Fruit fly (Drosophila melanogaster) whole organism, embryonic: ENCODE data around the gene gammaCOP.
A peak's percentile ranks its signal among the peaks of the same experiment; 100 is the strongest.

ENCODE experiments used
- Adf1 ChIP-seq: fragments of 200-800 bp; sonication (Bioruptor generic); IDR thresholded peaks from 2 replicates; pipeline ENCODE4 v1.3.6; 2022; ENCODE audit warnings: missing biosample characterization, missing genetic modification characterization
- Asciz ChIP-seq: fragments of 200-800 bp; sonication (Bioruptor generic); optimal IDR thresholded peaks from 2 replicates; lab custom pipeline; 2017; ENCODE audit warnings: missing biosample characterization, mild to moderate bottlenecking, missing genetic modification characterization, missing genetic modification reagents
- Atf3 ChIP-seq: fragments of 200-800 bp; sonication (Bioruptor generic); optimal IDR thresholded peaks from 3 replicates; lab custom pipeline; 2016; ENCODE audit warnings: missing biosample characterization, missing genetic modification characterization
- CG11093 ChIP-seq: fragments of 200-800 bp; sonication (Bioruptor generic); IDR thresholded peaks from 3 replicates; pipeline ENCODE4 v1.3.6; 2022; ENCODE audit warnings: missing biosample characterization, missing genetic modification characterization
- CG12942 ChIP-seq: fragments of 200-800 bp; sonication (Bioruptor generic); optimal IDR thresholded peaks from 3 replicates; lab custom pipeline; 2016; ENCODE audit warnings: missing biosample characterization, missing genetic modification characterization
- CG13775 ChIP-seq: fragments of 200-800 bp; sonication (Bioruptor generic); optimal IDR thresholded peaks from 3 replicates; lab custom pipeline; 2017; ENCODE audit warnings: missing biosample characterization, mild to moderate bottlenecking, missing genetic modification characterization
- CG14710 ChIP-seq: fragments of 200-800 bp; sonication (Bioruptor generic); optimal IDR thresholded peaks from 3 replicates; lab custom pipeline; 2019; ENCODE audit warnings: missing biosample characterization, mild to moderate bottlenecking, missing genetic modification characterization, moderate library complexity
- CG15514 ChIP-seq: fragments of 200-800 bp; sonication (Bioruptor generic); optimal IDR thresholded peaks from 3 replicates; lab custom pipeline; 2017; ENCODE audit warnings: missing biosample characterization, missing genetic modification characterization, mild to moderate bottlenecking, moderate library complexity, missing genetic modification reagents
- CG16779 ChIP-seq: fragments of 200-800 bp; sonication (Bioruptor generic); IDR thresholded peaks from 2 replicates; pipeline ENCODE4 v1.3.6; 2022; ENCODE audit warnings: missing biosample characterization, missing genetic modification characterization
- CG17612 ChIP-seq: fragments of 200-800 bp; sonication (Bioruptor generic); IDR thresholded peaks from 2 replicates; pipeline ENCODE4 v1.3.6; 2022; ENCODE audit warnings: missing biosample characterization, missing genetic modification characterization
- CG18011 ChIP-seq: fragments of 200-800 bp; sonication (Bioruptor generic); optimal IDR thresholded peaks from 2 replicates; lab custom pipeline; 2017; ENCODE audit warnings: missing biosample characterization, missing genetic modification characterization, mild to moderate bottlenecking, moderate library complexity, missing genotype
- CG30403 ChIP-seq: fragments of 200-800 bp; sonication (Bioruptor generic); optimal IDR thresholded peaks from 3 replicates; lab custom pipeline; 2016; ENCODE audit warnings: missing biosample characterization, missing genetic modification characterization
- CG3065 ChIP-seq: fragments of 200-800 bp; sonication (Bioruptor generic); optimal IDR thresholded peaks from 2 replicates; lab custom pipeline; 2016; ENCODE audit warnings: missing biosample characterization, missing genetic modification characterization
- CG3163 ChIP-seq: fragments of 200-800 bp; sonication (Bioruptor generic); optimal IDR thresholded peaks from 3 replicates; lab custom pipeline; 2016; ENCODE audit warnings: missing biosample characterization, missing genetic modification characterization
- CG32532 ChIP-seq: fragments of 200-800 bp; sonication (Bioruptor generic); IDR thresholded peaks from 2 replicates; pipeline ENCODE4 v1.3.6; 2022; ENCODE audit warnings: missing biosample characterization, missing genetic modification characterization
- CG3281 ChIP-seq: fragments of 200-800 bp; sonication (Bioruptor generic); optimal IDR thresholded peaks from 3 replicates; lab custom pipeline; 2017; ENCODE audit warnings: missing biosample characterization, mild to moderate bottlenecking, missing genetic modification characterization
- CG4424 ChIP-seq: fragments of 200-800 bp; sonication (Bioruptor generic); optimal IDR thresholded peaks from 3 replicates; lab custom pipeline; 2016; ENCODE audit warnings: missing biosample characterization, missing genetic modification characterization
- CG6272 ChIP-seq: fragments of 200-800 bp; sonication (Bioruptor generic); IDR thresholded peaks from 2 replicates; pipeline ENCODE4 v1.3.6; 2022; ENCODE audit warnings: missing biosample characterization, missing genetic modification characterization
- CG6683 ChIP-seq: fragments of 200-800 bp; sonication (Bioruptor generic); optimal IDR thresholded peaks from 2 replicates; lab custom pipeline; 2017; ENCODE audit warnings: missing biosample characterization, mild to moderate bottlenecking, missing genetic modification characterization, missing genetic modification reagents
- CG7372 ChIP-seq: fragments of 200-800 bp; sonication (Bioruptor generic); IDR thresholded peaks from 2 replicates; pipeline ENCODE4 v1.3.6; 2022; ENCODE audit warnings: missing biosample characterization, missing genetic modification characterization
- CG8924 ChIP-seq: fragments of 200-800 bp; optimal IDR thresholded peaks from 3 replicates; lab custom pipeline; 2019; ENCODE audit warnings: missing biosample characterization, mild to moderate bottlenecking, missing genetic modification characterization, moderate library complexity
- CG9609 ChIP-seq: fragments of 200-800 bp; sonication (Bioruptor generic); optimal IDR thresholded peaks from 3 replicates; lab custom pipeline; 2016; ENCODE audit warnings: missing biosample characterization, missing genetic modification characterization
- CHES-1-like ChIP-seq: fragments of 200-800 bp; sonication (Bioruptor generic); optimal IDR thresholded peaks from 2 replicates; lab custom pipeline; 2016; ENCODE audit warnings: missing biosample characterization, missing genetic modification characterization
- CTCF ChIP-seq: fragments of 200-800 bp; sonication (Bioruptor generic); optimal IDR thresholded peaks from 2 replicates; lab custom pipeline; 2017; ENCODE audit warnings: missing biosample characterization, mild to moderate bottlenecking, missing genetic modification characterization, moderate library complexity
- D19A ChIP-seq: fragments of 200-800 bp; optimal IDR thresholded peaks from 3 replicates; lab custom pipeline; 2019; ENCODE audit warnings: missing biosample characterization, mild to moderate bottlenecking, missing genetic modification characterization, moderate library complexity
- E2f1 ChIP-seq: fragments of 200-800 bp; sonication (Bioruptor generic); IDR thresholded peaks from 2 replicates; pipeline ENCODE4 v1.3.6; 2022; ENCODE audit warnings: missing biosample characterization, missing genetic modification characterization
- H2.0 ChIP-seq: fragments of 200-800 bp; sonication (Bioruptor generic); IDR thresholded peaks from 2 replicates; pipeline ENCODE4 v1.3.6; 2022; ENCODE audit warnings: missing biosample characterization, missing genetic modification characterization
- HLHmδ ChIP-seq: fragments of 200-800 bp; sonication (Bioruptor generic); optimal IDR thresholded peaks from 2 replicates; lab custom pipeline; 2018; ENCODE audit warnings: missing biosample characterization, mild to moderate bottlenecking, missing genetic modification characterization, moderate library complexity
- Hand ChIP-seq: fragments of 200-800 bp; sonication (Bioruptor generic); optimal IDR thresholded peaks from 2 replicates; lab custom pipeline; 2017; ENCODE audit warnings: mild to moderate bottlenecking, missing biosample characterization, missing genetic modification reagents, missing genetic modification characterization
- Hmx ChIP-seq: fragments of 200-800 bp; sonication (Bioruptor generic); optimal IDR thresholded peaks from 2 replicates; lab custom pipeline; 2016; ENCODE audit warnings: missing biosample characterization, missing genetic modification characterization
- Mad ChIP-seq: fragments of 200-800 bp; sonication (Bioruptor generic); optimal IDR thresholded peaks from 2 replicates; lab custom pipeline; 2016; ENCODE audit warnings: missing biosample characterization, missing genetic modification characterization
- Mes4 ChIP-seq: fragments of 200-800 bp; sonication (Bioruptor generic); optimal IDR thresholded peaks from 2 replicates; lab custom pipeline; 2016; ENCODE audit warnings: missing biosample characterization, missing genetic modification characterization
- Nf-YC ChIP-seq: fragments of 200-800 bp; optimal IDR thresholded peaks from 3 replicates; lab custom pipeline; 2019; ENCODE audit warnings: missing biosample characterization, mild to moderate bottlenecking, missing genetic modification characterization, moderate library complexity
- NfI ChIP-seq: fragments of 200-800 bp; sonication (Bioruptor generic); optimal IDR thresholded peaks from 3 replicates; lab custom pipeline; 2018; ENCODE audit warnings: missing biosample characterization, mild to moderate bottlenecking, missing genetic modification characterization, moderate library complexity
- Oaz ChIP-seq: fragments of 200-800 bp; sonication (Bioruptor generic); IDR thresholded peaks from 2 replicates; pipeline ENCODE4 v1.3.6; 2022; ENCODE audit warnings: missing biosample characterization, missing genetic modification characterization
- Opbp ChIP-seq: fragments of 200-800 bp; sonication (Bioruptor generic); IDR thresholded peaks from 3 replicates; pipeline ENCODE4 v1.3.6; 2022; ENCODE audit warnings: missing biosample characterization, missing genetic modification characterization; ENCODE audit not compliant: partially characterized antibody
- Optix ChIP-seq: fragments of 200-800 bp; sonication (Bioruptor generic); IDR thresholded peaks from 3 replicates; pipeline ENCODE4 v1.3.6; 2022; ENCODE audit warnings: missing biosample characterization, missing genetic modification characterization
- Scr ChIP-seq: fragments of 200-800 bp; sonication (Bioruptor generic); IDR thresholded peaks from 2 replicates; pipeline ENCODE4 v1.3.6; 2022; ENCODE audit warnings: missing biosample characterization, missing genetic modification characterization; ENCODE audit not compliant: partially characterized antibody
- Sin3A ChIP-seq: fragments of >200 bp; optimal IDR thresholded peaks from 2 replicates; lab custom pipeline; 2018
- Sry-δ ChIP-seq: fragments of 200-800 bp; sonication (Bioruptor generic); optimal IDR thresholded peaks from 2 replicates; lab custom pipeline; 2016; ENCODE audit warnings: missing biosample characterization, missing genetic modification characterization
- ab ChIP-seq: fragments of 200-800 bp; sonication (Bioruptor generic); optimal IDR thresholded peaks from 2 replicates; lab custom pipeline; 2016; ENCODE audit warnings: missing biosample characterization, missing genetic modification characterization
- bigmax ChIP-seq: fragments of 200-800 bp; sonication (Bioruptor generic); optimal IDR thresholded peaks from 2 replicates; lab custom pipeline; 2018; ENCODE audit warnings: missing biosample characterization, mild to moderate bottlenecking, missing genetic modification characterization
- esg ChIP-seq: fragments of 200-800 bp; sonication (Bioruptor generic); conservative IDR thresholded peaks from 2 replicates; pipeline ENCODE4 v1.3.6; 2022; ENCODE audit warnings: missing biosample characterization, missing genetic modification characterization
- fu2 ChIP-seq: fragments of 200-800 bp; sonication (Bioruptor generic); optimal IDR thresholded peaks from 2 replicates; lab custom pipeline; 2016; ENCODE audit warnings: missing biosample characterization, missing genetic modification characterization
- knrl ChIP-seq: fragments of 200-800 bp; sonication (Bioruptor generic); IDR thresholded peaks from 3 replicates; pipeline ENCODE4 v1.3.6; 2022; ENCODE audit warnings: missing biosample characterization, missing genetic modification characterization; ENCODE audit not compliant: partially characterized antibody
- lbe ChIP-seq: fragments of 200-800 bp; sonication (Bioruptor generic); optimal IDR thresholded peaks from 2 replicates; lab custom pipeline; 2016; ENCODE audit warnings: missing biosample characterization, mild to moderate bottlenecking, missing genetic modification characterization
- lilli ChIP-seq: fragments of 200-800 bp; sonication (Bioruptor generic); optimal IDR thresholded peaks from 3 replicates; lab custom pipeline; 2016; ENCODE audit warnings: missing biosample characterization, missing genetic modification characterization
- slbo ChIP-seq: fragments of 200-800 bp; sonication (Bioruptor generic); IDR thresholded peaks from 2 replicates; pipeline ENCODE4 v1.3.6; 2022; ENCODE audit warnings: missing biosample characterization, missing genetic modification characterization
- ssp ChIP-seq: fragments of 200-800 bp; sonication (Bioruptor generic); IDR thresholded peaks from 2 replicates; pipeline ENCODE4 v1.3.6; 2022; ENCODE audit warnings: missing biosample characterization, missing genetic modification characterization
- vfl ChIP-seq: fragments of 200-800 bp; sonication (Bioruptor generic); optimal IDR thresholded peaks from 2 replicates; lab custom pipeline; 2016; ENCODE audit warnings: missing biosample characterization, missing genetic modification characterization
- zf30C ChIP-seq: fragments of 200-800 bp; sonication (Bioruptor generic); optimal IDR thresholded peaks from 3 replicates; lab custom pipeline; 2018; ENCODE audit warnings: missing biosample characterization, mild to moderate bottlenecking, missing genetic modification characterization

Gene gammaCOP

DNA sequence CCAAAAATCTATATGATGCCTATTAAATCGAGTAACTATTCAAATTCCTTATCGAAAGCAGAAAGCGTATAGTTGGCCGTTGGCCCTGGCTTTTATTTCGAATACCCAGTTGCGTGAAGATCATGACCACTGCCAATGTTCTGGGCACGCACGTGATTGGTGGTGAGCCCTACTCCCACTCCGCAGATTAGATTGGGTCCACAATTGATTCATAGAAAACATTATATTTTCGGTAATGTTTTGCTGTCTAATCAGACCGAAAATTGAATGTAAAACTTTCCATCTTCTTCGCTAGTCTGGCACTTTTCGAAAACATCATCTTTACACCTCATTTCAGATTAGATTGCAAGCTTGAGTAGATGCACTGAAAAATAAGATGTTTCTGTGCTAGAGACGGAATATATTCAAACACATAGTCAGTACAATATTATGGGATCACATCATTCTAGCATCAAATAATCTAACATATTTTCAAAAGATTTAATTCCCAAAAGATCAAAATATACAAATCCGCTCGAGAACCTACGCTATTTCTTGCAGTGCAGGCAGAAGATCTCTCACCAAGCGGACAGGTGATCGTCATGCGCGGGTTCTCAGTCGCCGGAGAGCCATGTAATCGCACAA lies 20.4 kb downstream of the gammaCOP start, which contains the start of gene CG1774 (continued):
- TF ChIP-seq CG4424 (peak; percentile 60), Mes4 (GFP tag; lab: Kevin White, UChicago) (peak; percentile 33), knrl (no peak), zf30C (GFP tag; lab: Kevin White, UChicago) (peak; percentile 73), CG8924 (tag; lab: Kevin White, UChicago) (peak; percentile 75), Optix (GFP tag; lab: Robert Waterston, UW) (0 out of 3 replicates have a peak, but pooled peaks have one; percentile 52), CG13775 (GFP tag; lab: Kevin White, UChicago) (peak; percentile 75), CTCF (GFP tag; lab: Kevin White, UChicago) (no peak), CG18011 (GFP tag; lab: Kevin White, UChicago) (peak; percentile 12), Hmx (peak; percentile 34), Oaz (peak; percentile 27; the same call in 1 of the 2 replicates), ssp (GFP tag; lab: Robert Waterston, UW) (peak; percentile 38; the same call in 1 of the 2 replicates), CG16779 (peak; percentile 71; the same call in 1 of the 2 replicates), CG9609 (GFP tag; lab: Kevin White, UChicago) (peak; percentile 80), CG32532 (GFP tag; lab: Robert Waterston, UW) (peak; percentile 90), vfl (GFP tag; lab: Kevin White, UChicago) (peak; percentile 69), slbo (GFP tag; lab: Robert Waterston, UW) (peak; percentile 91), H2.0 (GFP tag; lab: Robert Waterston, UW) (peak; percentile 63), Sin3A (lab: Kevin White, UChicago) (no peak), Hand (peak; percentile 85), lbe (GFP tag; lab: Kevin White, UChicago) (peak; percentile 72), CG14710 (tag; lab: Kevin White, UChicago) (peak; percentile 35), CG12942 (GFP tag; lab: Kevin White, UChicago) (peak; percentile 54), CG6272 (GFP tag; lab: Robert Waterston, UW) (peak; percentile 57), Sry-δ (GFP tag; lab: Kevin White, UChicago) (peak; percentile 45), esg (GFP tag; lab: Robert Waterston, UW) (peak; percentile 60; the same call in 1 of the 2 replicates), bigmax (GFP tag; lab: Kevin White, UChicago) (no peak), fu2 (peak; percentile 77), D19A (tag; lab: Kevin White, UChicago) (peak; percentile 54), CHES-1-like (GFP tag; lab: Kevin White, UChicago) (peak; percentile 82), CG30403 (peak; percentile 84), Adf1 (GFP tag; lab: Robert Waterston, UW) (peak; percentile 47; the same call in 1 of the 2 replicates), CG6683 (GFP tag; lab: Kevin White, UChicago) (peak; percentile 65), CG3065 (GFP tag; lab: Kevin White, UChicago) (no peak), Asciz (GFP tag; lab: Kevin White, UChicago) (peak; percentile 53), CG3163 (GFP tag; lab: Kevin White, UChicago) (peak; percentile 55), CG7372 (peak; percentile 61), NfI (GFP tag; lab: Kevin White, UChicago) (peak; percentile 79), lilli (GFP tag; lab: Kevin White, UChicago) (peak; percentile 90), E2f1 (peak; percentile 67), Opbp (GFP tag; lab: Robert Waterston, UW) (no peak), CG15514 (GFP tag; lab: Kevin White, UChicago) (peak; percentile 81), ab (GFP tag; lab: Kevin White, UChicago) (peak; percentile 21), Scr (GFP tag; lab: Robert Waterston, UW) (no peak), Nf-YC (peak; percentile 37), CG3281 (GFP tag; lab: Kevin White, UChicago) (peak; percentile 90), Mad (GFP tag; lab: Kevin White, UChicago) (peak; percentile 45), CG11093 (GFP tag; lab: Robert Waterston, UW) (peak; percentile 43; the same call in 1 of the 3 replicates), HLHmδ (no peak), CG17612 (GFP tag; lab: Robert Waterston, UW) (peak; percentile 53; the same call in 1 of the 2 replicates), Atf3 (GFP tag; lab: Kevin White, UChicago) (no peak)
